Fruit fly (Drosophila melanogaster): ENCODE measurements around the gene IPIP.

The IPIP gene

dm6 chr2L:6098479-6099269, 50.9 kb downstream of the IPIP start, which contains the start of gene CG9175 (continued):
- TF ChIP-seq da (GFP tag; optimal IDR thresholded peaks at IDR 0.05) (no peak), dimm (GFP tag; IDR thresholded peaks at IDR 0.05) (no peak), klu (GFP tag; IDR thresholded peaks at IDR 0.05) (no peak), CG6254 (GFP tag; optimal IDR thresholded peaks at IDR 0.05) (no peak), CG3407 (GFP tag; optimal IDR thresholded peaks at IDR 0.05) (no peak), Hr78 (GFP tag; optimal IDR thresholded peaks at IDR 0.05) (no peak), CG6791 (GFP tag; IDR thresholded peaks at IDR 0.05; ENCODE audit: partially characterized antibody) (peak; percentile 94), CG12071 (GFP tag; optimal IDR thresholded peaks at IDR 0.05) (peak; percentile 18), sd (tag; optimal IDR thresholded peaks at IDR 0.05) (peak; percentile 66), Bteb2 (GFP tag; optimal IDR thresholded peaks at IDR 0.05) (no peak), oc (tag; optimal IDR thresholded peaks at IDR 0.05) (peak; percentile 23), Fer2 (tag; optimal IDR thresholded peaks at IDR 0.05) (no peak), mirr (GFP tag; optimal IDR thresholded peaks at IDR 0.05) (peak; percentile 43), NFAT (GFP tag; IDR thresholded peaks at IDR 0.05) (peak; percentile 49; the same call in 1 of the 2 replicates), maf-S (GFP tag; optimal IDR thresholded peaks at IDR 0.05) (no peak), CG42726 (GFP tag; IDR thresholded peaks at IDR 0.05; ENCODE audit: partially characterized antibody) (peak; percentile 99), nerfin-2 (GFP tag; IDR thresholded peaks at IDR 0.05; ENCODE audit: partially characterized antibody) (peak; percentile 75; the same call in 1 of the 2 replicates), CG13123 (GFP tag; optimal IDR thresholded peaks at IDR 0.05) (no peak), chn (GFP tag; optimal IDR thresholded peaks at IDR 0.05) (peak; percentile 30), Vsx1 (GFP tag; optimal IDR thresholded peaks at IDR 0.05) (no peak), HHEX (GFP tag; optimal IDR thresholded peaks at IDR 0.05) (no peak), br (optimal IDR thresholded peaks at IDR 0.05) (no peak), mam (GFP tag; optimal IDR thresholded peaks at IDR 0.05) (peak; percentile 63), slbo (GFP tag; IDR thresholded peaks at IDR 0.05) (0 out of 2 replicates have a peak, but pooled peaks have one; percentile 32), CG2199 (GFP tag; IDR thresholded peaks at IDR 0.05) (peak; percentile 22; the same call in 1 of the 3 replicates), CG18619 (GFP tag; optimal IDR thresholded peaks at IDR 0.05) (peak; percentile 36), CG3163 (GFP tag; optimal IDR thresholded peaks at IDR 0.05) (peak; percentile 23), Ada2b (GFP tag; IDR thresholded peaks at IDR 0.05) (no peak), CG3847 (GFP tag; IDR thresholded peaks at IDR 0.05) (peak; percentile 84), eyg (GFP tag; optimal IDR thresholded peaks at IDR 0.05) (no peak), CG4730 (GFP tag; IDR thresholded peaks at IDR 0.05) (no peak), CG11695 (GFP tag; IDR thresholded peaks at IDR 0.05) (0 out of 3 replicates have a peak, but pooled peaks have one; percentile 37), Doc3 (GFP tag; IDR thresholded peaks at IDR 0.05; ENCODE audit: partially characterized antibody) (peak; percentile 93), lmd (GFP tag; IDR thresholded peaks at IDR 0.05) (no peak), CG3065 (GFP tag; optimal IDR thresholded peaks at IDR 0.05) (no peak), Usf (GFP tag; optimal IDR thresholded peaks at IDR 0.05) (no peak), lola (GFP tag; optimal IDR thresholded peaks at IDR 0.05) (no peak), abd-A (tag; optimal IDR thresholded peaks at IDR 0.05) (peak; percentile 62), sna (GFP tag; IDR thresholded peaks at IDR 0.05; ENCODE audit: partially characterized antibody) (peak; percentile 96), sens (GFP tag) (peak; percentile 83), tna (GFP tag; IDR thresholded peaks at IDR 0.05; ENCODE audit: partially characterized antibody) (peak; percentile 93), CG2129 (GFP tag; IDR thresholded peaks at IDR 0.05; ENCODE audit: partially characterized antibody) (peak; percentile 89), NC2α (GFP tag; optimal IDR thresholded peaks at IDR 0.05) (no peak), CG16815 (GFP tag; optimal IDR thresholded peaks at IDR 0.05) (no peak), lov (optimal IDR thresholded peaks at IDR 0.05) (no peak), lov (GFP tag; IDR thresholded peaks at IDR 0.05) (no peak), CG10321 (GFP tag; IDR thresholded peaks at IDR 0.05) (no peak), CG10543 (GFP tag; optimal IDR thresholded peaks at IDR 0.05) (peak; percentile 67), fd96Cb (tag; optimal IDR thresholded peaks at IDR 0.05) (no peak)
